Fruit fly (Drosophila melanogaster) whole organism, adult: ENCODE data around the gene Syt1.

ENCODE experiments used
- CG11617 ChIP-seq: fragments of 200-800 bp; sonication (Bioruptor generic); optimal IDR thresholded peaks from 2 replicates; lab custom pipeline; 2017; ENCODE audit warnings: mild to moderate bottlenecking, missing biosample characterization, missing genetic modification reagents, missing genetic modification characterization
- CG12768 ChIP-seq: fragments of 200-800 bp; sonication (Bioruptor generic); optimal IDR thresholded peaks from 2 replicates; lab custom pipeline; 2017; ENCODE audit warnings: missing biosample characterization, missing genetic modification characterization, mild to moderate bottlenecking, moderate library complexity, missing genetic modification reagents
- CG14711 ChIP-seq: fragments of 200-800 bp; sonication (Bioruptor generic); optimal IDR thresholded peaks from 2 replicates; lab custom pipeline; 2018; ENCODE audit warnings: missing biosample characterization, mild to moderate bottlenecking, missing genetic modification characterization, moderate library complexity
- bab1 ChIP-seq: fragments of 200-800 bp; sonication (Bioruptor generic); optimal IDR thresholded peaks from 3 replicates; lab custom pipeline; 2019; ENCODE audit warnings: missing biosample characterization, mild to moderate bottlenecking, missing genetic modification characterization, moderate library complexity
- kay ChIP-seq: fragments of 200-800 bp; sonication (Bioruptor generic); peaks from one replicate; lab custom pipeline; 2016; ENCODE audit warnings: missing biosample characterization, missing genetic modification characterization, borderline replicate concordance
- toe ChIP-seq: fragments of 200-800 bp; sonication (Bioruptor generic); optimal IDR thresholded peaks from 2 replicates; lab custom pipeline; 2016; ENCODE audit warnings: missing biosample characterization, missing genetic modification characterization

- TF ChIP-seq CG11617 = peak; percentile 93
- peak; percentile 97 for TF ChIP-seq toe
- TF ChIP-seq CG14711 = peak; percentile 96
- TF ChIP-seq kay (GFP tag; lab: Kevin White, UChicago) = no peak
- TF ChIP-seq bab1 (GFP tag; lab: Kevin White, UChicago) = peak; percentile 97
- TF ChIP-seq CG12768 (GFP tag; lab: Kevin White, UChicago) = peak; percentile 94
Measured at dm6 chr2L:2759654-2760053, 40.1 kb downstream of the Syt1 start, which contains the start of the genes HemK2, Snapin and Tnpo-SR.
